Worm (Caenorhabditis elegans) whole organism, midembryonic: Measurements from ENCODE around the gene ceh-7.

Experiments
- T22C8.4 ChIP-seq: fragments of 200-800 bp; sonication (Bioruptor generic); IDR thresholded peaks from 2 replicates; pipeline ENCODE4 v1.3.6; 2022; ENCODE audit warnings: missing genetic modification characterization, missing compliant biosample characterization
- klf-2 ChIP-seq: fragments of 200-800 bp; sonication (Bioruptor generic); conservative IDR thresholded peaks from 2 replicates; pipeline ENCODE4 v1.3.6; 2022; ENCODE audit warnings: missing genetic modification reagents, missing genetic modification characterization, missing compliant biosample characterization
- med-1 ChIP-seq: sonication (generic microtip); optimal IDR thresholded peaks from 2 replicates; lab custom pipeline; 2017; ENCODE audit warnings: missing genetic modification characterization, mild to moderate bottlenecking, missing compliant biosample characterization, antibody characterized with exemption, missing genetic modification reagents; ENCODE audit not compliant: insufficient read depth
- ref-1 ChIP-seq: fragments of 200-800 bp; sonication (Bioruptor generic); conservative IDR thresholded peaks from 2 replicates; pipeline ENCODE4 v1.3.6; 2022; ENCODE audit warnings: missing genetic modification reagents, missing genetic modification characterization, missing compliant biosample characterization
- tab-1 ChIP-seq: fragments of 200-800 bp; sonication (Bioruptor generic); IDR thresholded peaks from 2 replicates; pipeline ENCODE4 v1.3.6; 2022; ENCODE audit warnings: missing genetic modification characterization, missing compliant biosample characterization

DNA sequence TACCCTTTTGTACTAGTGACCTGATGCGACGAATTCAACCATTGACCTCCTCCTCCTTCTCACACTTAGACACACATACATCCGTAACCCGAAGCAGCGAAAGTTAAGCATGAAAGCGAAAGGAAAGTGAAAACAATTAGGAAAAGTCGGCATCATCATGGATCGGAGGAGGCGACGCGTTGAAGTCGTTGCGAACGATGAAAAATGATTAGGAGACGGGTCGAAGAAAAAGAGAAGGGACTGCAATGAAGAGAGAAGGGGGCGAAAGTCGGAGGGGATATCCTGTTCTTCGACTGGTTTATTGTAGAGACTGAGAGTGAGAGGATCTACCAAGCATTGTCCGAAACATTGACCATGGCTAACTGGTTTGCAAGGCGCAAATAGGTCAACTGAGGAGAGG lies 47.4 kb upstream of the ceh-7 start:
- TF ChIP-seq med-1 (GFP tag; lab: Kevin White, UChicago), result no peak
- no peak for TF ChIP-seq tab-1 (GFP tag; lab: Robert Waterston, UW)
- no peak for TF ChIP-seq T22C8.4 (GFP tag; lab: Robert Waterston, UW)
- TF ChIP-seq ref-1 (GFP tag; lab: Robert Waterston, UW), result no peak
- TF ChIP-seq klf-2 (GFP tag; lab: Robert Waterston, UW), result no peak
